Fruit fly (Drosophila melanogaster) whole organism, embryonic: Measurements from ENCODE around the gene Cpr30B.

Source experiments
- Blimp-1 ChIP-seq: fragments of 200-800 bp; sonication (Bioruptor generic); optimal IDR thresholded peaks from 3 replicates; lab custom pipeline; 2018; ENCODE audit warnings: missing biosample characterization, missing genetic modification characterization, mild to moderate bottlenecking, moderate library complexity, missing genetic modification reagents
- CG10366 ChIP-seq: fragments of 200-800 bp; sonication (Bioruptor generic); IDR thresholded peaks from 2 replicates; pipeline ENCODE4 v1.3.6; 2022; ENCODE audit warnings: missing biosample characterization, missing genetic modification characterization
- CG11696 ChIP-seq: fragments of 200-800 bp; sonication (Bioruptor generic); IDR thresholded peaks from 2 replicates; pipeline ENCODE4 v1.3.6; 2022; ENCODE audit warnings: missing biosample characterization, missing genetic modification characterization
- CG12391 ChIP-seq: fragments of 200-800 bp; sonication (Bioruptor generic); optimal IDR thresholded peaks from 3 replicates; lab custom pipeline; 2018; ENCODE audit warnings: missing biosample characterization, mild to moderate bottlenecking, missing genetic modification characterization, moderate library complexity
- CG13287 ChIP-seq: fragments of 200-800 bp; sonication (Bioruptor generic); IDR thresholded peaks from 2 replicates; pipeline ENCODE4 v1.3.6; 2022; ENCODE audit warnings: missing biosample characterization, missing genetic modification characterization; ENCODE audit not compliant: partially characterized antibody
- CG14441 ChIP-seq: fragments of 200-800 bp; sonication (Bioruptor generic); IDR thresholded peaks from 2 replicates; pipeline ENCODE4 v1.3.6; 2022; ENCODE audit warnings: missing biosample characterization, missing genetic modification characterization
- CG15269 ChIP-seq: fragments of 200-800 bp; sonication (Bioruptor generic); optimal IDR thresholded peaks from 2 replicates; lab custom pipeline; 2018; ENCODE audit warnings: missing biosample characterization, mild to moderate bottlenecking, missing genetic modification characterization, moderate library complexity
- CG1529 ChIP-seq: fragments of 200-800 bp; sonication (Bioruptor generic); optimal IDR thresholded peaks from 3 replicates; lab custom pipeline; 2018; ENCODE audit warnings: missing biosample characterization, missing genetic modification characterization
- CG15514 ChIP-seq: fragments of 200-800 bp; sonication (Bioruptor generic); optimal IDR thresholded peaks from 3 replicates; lab custom pipeline; 2017; ENCODE audit warnings: missing biosample characterization, missing genetic modification characterization, mild to moderate bottlenecking, moderate library complexity, missing genetic modification reagents
- CG18011 ChIP-seq: fragments of 200-800 bp; sonication (Bioruptor generic); optimal IDR thresholded peaks from 2 replicates; lab custom pipeline; 2017; ENCODE audit warnings: missing biosample characterization, missing genetic modification characterization, mild to moderate bottlenecking, moderate library complexity, missing genotype
- CG18599 ChIP-seq: fragments of 200-800 bp; sonication (Bioruptor generic); optimal IDR thresholded peaks from 3 replicates; lab custom pipeline; 2017; ENCODE audit warnings: missing biosample characterization, missing genetic modification characterization, mild to moderate bottlenecking, moderate library complexity, missing genetic modification reagents
- CG2116 ChIP-seq: fragments of 200-800 bp; sonication (Bioruptor generic); optimal IDR thresholded peaks from 3 replicates; lab custom pipeline; 2018; ENCODE audit warnings: missing biosample characterization, mild to moderate bottlenecking, missing genetic modification characterization
- CG2678 ChIP-seq: fragments of 200-800 bp; sonication (Bioruptor generic); optimal IDR thresholded peaks from 3 replicates; lab custom pipeline; 2019; ENCODE audit warnings: missing biosample characterization, mild to moderate bottlenecking, missing genetic modification characterization, moderate library complexity
- CG3847 ChIP-seq: fragments of 200-800 bp; sonication (Bioruptor generic); IDR thresholded peaks from 2 replicates; pipeline ENCODE4 v1.3.6; 2022; ENCODE audit warnings: missing biosample characterization, missing genetic modification characterization
- CG4617 ChIP-seq: fragments of 200-800 bp; sonication (Bioruptor generic); optimal IDR thresholded peaks from 3 replicates; lab custom pipeline; 2016; ENCODE audit warnings: missing biosample characterization, missing genetic modification characterization, borderline replicate concordance
- CG4730 ChIP-seq: fragments of 200-800 bp; sonication (Bioruptor generic); IDR thresholded peaks from 2 replicates; pipeline ENCODE4 v1.3.6; 2022; ENCODE audit warnings: missing biosample characterization, missing genetic modification characterization
- CG4854 ChIP-seq: fragments of 200-800 bp; sonication (Bioruptor generic); optimal IDR thresholded peaks from 2 replicates; lab custom pipeline; 2016; ENCODE audit warnings: missing biosample characterization, missing genetic modification characterization, inconsistent platforms
- CG6854 ChIP-seq: fragments of 200-800 bp; sonication (Bioruptor generic); optimal IDR thresholded peaks from 3 replicates; lab custom pipeline; 2017; ENCODE audit warnings: missing biosample characterization, mild to moderate bottlenecking, missing genetic modification characterization
- CG7556 ChIP-seq: fragments of 200-800 bp; sonication (Bioruptor generic); optimal IDR thresholded peaks from 2 replicates; lab custom pipeline; 2017; ENCODE audit warnings: missing biosample characterization, mild to moderate bottlenecking, missing genetic modification characterization
- CG7987 ChIP-seq: fragments of 200-800 bp; sonication (Bioruptor generic); optimal IDR thresholded peaks from 2 replicates; lab custom pipeline; 2018; ENCODE audit warnings: missing biosample characterization, mild to moderate bottlenecking, missing genetic modification characterization, moderate library complexity
- CG9609 ChIP-seq: fragments of 200-800 bp; sonication (Bioruptor generic); optimal IDR thresholded peaks from 3 replicates; lab custom pipeline; 2016; ENCODE audit warnings: missing biosample characterization, missing genetic modification characterization
- E2f2 ChIP-seq: fragments of 200-800 bp; sonication (Bioruptor generic); IDR thresholded peaks from 2 replicates; pipeline ENCODE4 v1.3.6; 2022; ENCODE audit warnings: missing biosample characterization, missing genetic modification characterization
- Fer3 ChIP-seq: fragments of 200-800 bp; sonication (Bioruptor generic); optimal IDR thresholded peaks from 2 replicates; lab custom pipeline; 2018; ENCODE audit warnings: missing biosample characterization, mild to moderate bottlenecking, missing genetic modification characterization, moderate library complexity
- GATAe ChIP-seq: fragments of 200-800 bp; sonication (Bioruptor generic); conservative IDR thresholded peaks from 2 replicates; pipeline ENCODE4 v1.3.6; 2022; ENCODE audit warnings: missing biosample characterization, missing genetic modification characterization
- Jarid2 ChIP-seq: fragments of 200-800 bp; sonication (Bioruptor generic); optimal IDR thresholded peaks from 3 replicates; lab custom pipeline; 2017; ENCODE audit warnings: mild to moderate bottlenecking, missing biosample characterization, missing genetic modification reagents, missing genetic modification characterization
- Kr ChIP-seq: fragments of 200-800 bp; sonication (Bioruptor generic); optimal IDR thresholded peaks from 2 replicates; lab custom pipeline; 2017; ENCODE audit warnings: missing biosample characterization, mild to moderate bottlenecking, missing genetic modification characterization
- Lhr ChIP-seq: fragments of 200-800 bp; sonication (Bioruptor generic); optimal IDR thresholded peaks from 3 replicates; lab custom pipeline; 2017; ENCODE audit warnings: mild to moderate bottlenecking, missing biosample characterization, missing genetic modification reagents, missing genetic modification characterization
- Max ChIP-seq: fragments of 200-800 bp; sonication (Bioruptor generic); optimal IDR thresholded peaks from 2 replicates; lab custom pipeline; 2016; ENCODE audit warnings: missing biosample characterization, mild to moderate bottlenecking, missing genetic modification characterization
- Oaz ChIP-seq: fragments of 200-800 bp; sonication (Bioruptor generic); IDR thresholded peaks from 2 replicates; pipeline ENCODE4 v1.3.6; 2022; ENCODE audit warnings: missing biosample characterization, missing genetic modification characterization
- PHDP ChIP-seq: fragments of 200-800 bp; sonication (Bioruptor generic); optimal IDR thresholded peaks from 3 replicates; lab custom pipeline; 2018; ENCODE audit warnings: missing biosample characterization, mild to moderate bottlenecking, missing genetic modification characterization, moderate library complexity
- Rfx ChIP-seq: fragments of 200-800 bp; sonication (Bioruptor generic); IDR thresholded peaks from 2 replicates; pipeline ENCODE4 v1.3.6; 2022; ENCODE audit warnings: missing biosample characterization, missing genetic modification characterization
- Six4 ChIP-seq: fragments of 200-800 bp; sonication (Bioruptor generic); optimal IDR thresholded peaks from 2 replicates; lab custom pipeline; 2016; ENCODE audit warnings: missing biosample characterization, missing genetic modification characterization
- Usf ChIP-seq: fragments of 200-800 bp; sonication (Bioruptor generic); optimal IDR thresholded peaks from 2 replicates; lab custom pipeline; 2017; ENCODE audit warnings: missing genotype, missing biosample characterization, missing genetic modification characterization
- bsh ChIP-seq, 2 experiments: fragments of 200-800 bp; sonication (Bioruptor generic); optimal IDR thresholded peaks; 2 replicates each; lab custom pipeline; 2017 to 2018; ENCODE audit warnings: mild to moderate bottlenecking in 2 of 2, missing biosample characterization in 2 of 2, missing genetic modification characterization in 2 of 2, moderate library complexity in 1 of 2
- caup ChIP-seq: fragments of 200-800 bp; sonication (Bioruptor generic); optimal IDR thresholded peaks from 3 replicates; lab custom pipeline; 2017; ENCODE audit warnings: missing biosample characterization, mild to moderate bottlenecking, missing genetic modification characterization, moderate library complexity; ENCODE audit not compliant: severe bottlenecking
- crc ChIP-seq: fragments of 200-800 bp; sonication (Bioruptor generic); optimal IDR thresholded peaks from 2 replicates; lab custom pipeline; 2016; ENCODE audit warnings: missing biosample characterization, missing genetic modification characterization
- crp ChIP-seq, 2 experiments: fragments of 200-800 bp; sonication (Bioruptor generic); optimal IDR thresholded peaks; 2 replicates in 1 of 2; 3 replicates in 1 of 2; lab custom pipeline; 2017; ENCODE audit warnings: missing biosample characterization in 2 of 2, missing genetic modification characterization in 2 of 2, mild to moderate bottlenecking in 1 of 2, moderate library complexity in 1 of 2
- dmrt99B ChIP-seq: fragments of 200-800 bp; sonication (Bioruptor generic); optimal IDR thresholded peaks from 2 replicates; lab custom pipeline; 2018; ENCODE audit warnings: missing biosample characterization, mild to moderate bottlenecking, missing genetic modification characterization, moderate library complexity
- ewg ChIP-seq: fragments of 200-800 bp; sonication (Bioruptor generic); optimal IDR thresholded peaks from 3 replicates; lab custom pipeline; 2017; ENCODE audit warnings: mild to moderate bottlenecking, missing biosample characterization, missing genetic modification reagents, missing genetic modification characterization
- gem ChIP-seq: fragments of 200-800 bp; sonication (Bioruptor generic); optimal IDR thresholded peaks from 2 replicates; lab custom pipeline; 2019; ENCODE audit warnings: missing biosample characterization, mild to moderate bottlenecking, missing genetic modification characterization, moderate library complexity
- kni ChIP-seq: fragments of 200-800 bp; sonication (Bioruptor generic); optimal IDR thresholded peaks from 3 replicates; lab custom pipeline; 2017; ENCODE audit warnings: mild to moderate bottlenecking, missing biosample characterization, missing genetic modification reagents, missing genetic modification characterization
- nom ChIP-seq: fragments of 200-800 bp; sonication (Bioruptor generic); optimal IDR thresholded peaks from 2 replicates; lab custom pipeline; 2017; ENCODE audit warnings: missing biosample characterization, missing genetic modification characterization, mild to moderate bottlenecking, moderate library complexity, missing genetic modification reagents
- pan ChIP-seq, 4 experiments: fragments of >200 bp in 3 of 4; fragments of 200-800 bp in 1 of 4; sonication (Bioruptor generic) in 1 of 4; optimal IDR thresholded peaks in 3 of 4; IDR thresholded peaks in 1 of 4; 2 replicates each; pipeline versions ENCODE4 v1.3.6 to Lab custom; 2017 to 2022; ENCODE audit warnings: missing biosample characterization in 2 of 4, missing genetic modification characterization in 2 of 4, mixed read lengths in 1 of 4
- schlank ChIP-seq: fragments of 200-800 bp; sonication (Bioruptor generic); optimal IDR thresholded peaks from 2 replicates; lab custom pipeline; 2018; ENCODE audit warnings: missing biosample characterization, mild to moderate bottlenecking, missing genetic modification characterization
- sd ChIP-seq: fragments of 200-800 bp; sonication (Bioruptor generic); optimal IDR thresholded peaks from 3 replicates; lab custom pipeline; 2018; ENCODE audit warnings: missing biosample characterization, mild to moderate bottlenecking, missing genetic modification characterization, moderate library complexity
- sob ChIP-seq: fragments of 200-800 bp; sonication (Bioruptor generic); IDR thresholded peaks from 2 replicates; pipeline ENCODE4 v1.3.6; 2022; ENCODE audit warnings: missing biosample characterization, missing genetic modification characterization

Cpr30B gene

dm6 chr2L:9508547-9509197, 34.0 kb upstream of the Cpr30B start (continued):
- TF ChIP-seq CG3847 (GFP tag; lab: Robert Waterston, UW) (no peak), nom (no peak), sob (GFP tag; lab: Robert Waterston, UW) (no peak), crc (GFP tag; lab: Kevin White, UChicago) (no peak), Kr (no peak), kni (GFP tag; lab: Kevin White, UChicago) (peak; percentile 65), Six4 (GFP tag; lab: Kevin White, UChicago) (no peak), CG13287 (GFP tag; lab: Robert Waterston, UW) (no peak), bsh (GFP tag; optimal IDR thresholded peaks at IDR 0.05; lab: Kevin White, UChicago) (no peak), Jarid2 (GFP tag; lab: Kevin White, UChicago) (no peak), CG12391 (tag; lab: Kevin White, UChicago) (no peak), CG4617 (GFP tag; lab: Kevin White, UChicago) (no peak), Lhr (GFP tag; lab: Kevin White, UChicago) (no peak), crp (GFP tag; optimal IDR thresholded peaks at IDR 0.05; lab: Kevin White, UChicago) (no peak), sd (tag; lab: Kevin White, UChicago) (peak; percentile 26), CG18599 (GFP tag; lab: Kevin White, UChicago) (peak; percentile 22), CG9609 (no peak), CG1529 (GFP tag; lab: Kevin White, UChicago) (no peak), Blimp-1 (GFP tag; lab: Kevin White, UChicago) (no peak)

- TF ChIP-seq CG18011 (GFP tag; lab: Kevin White, UChicago) = peak; percentile 13
- TF ChIP-seq PHDP (tag; lab: Kevin White, UChicago) = peak; percentile 38
- TF ChIP-seq Oaz (GFP tag; lab: Robert Waterston, UW) = no peak
- TF ChIP-seq caup (GFP tag; lab: Kevin White, UChicago) = peak; percentile 60
- TF ChIP-seq CG6854 (GFP tag; lab: Kevin White, UChicago) = no peak
- 0 out of 2 replicates have a peak, but pooled peaks have one; percentile 4 for TF ChIP-seq CG4730
- TF ChIP-seq Max (GFP tag; lab: Kevin White, UChicago) = no peak
- TF ChIP-seq CG15514 (GFP tag; lab: Kevin White, UChicago) = peak; percentile 70
- peak; percentile 23 for TF ChIP-seq CG7556
- 0 out of 2 replicates have a peak, but pooled peaks have one; percentile 11 for TF ChIP-seq CG14441 (GFP tag; lab: Robert Waterston, UW)
- no peak for TF ChIP-seq CG10366
- peak; percentile 54 for TF ChIP-seq CG2678 (tag; lab: Kevin White, UChicago)
- peak; percentile 51; the same call in 1 of the 2 replicates for TF ChIP-seq Rfx
- TF ChIP-seq Usf (GFP tag; lab: Kevin White, UChicago) = no peak
- peak; percentile 35 for TF ChIP-seq E2f2
- TF ChIP-seq CG15269 = peak; percentile 14
- peak; percentile 48 for TF ChIP-seq CG18599 (GFP tag; lab: Kevin White, UChicago)
- no peak for TF ChIP-seq ewg (GFP tag; lab: Kevin White, UChicago)
- TF ChIP-seq CG7987 (GFP tag; lab: Kevin White, UChicago) = peak; percentile 48
- TF ChIP-seq CG4854 (GFP tag; lab: Kevin White, UChicago) = peak; percentile 16
- peak; percentile 35 for TF ChIP-seq CG11696 (GFP tag; lab: Robert Waterston, UW)
- TF ChIP-seq pan (optimal IDR thresholded peaks at IDR 0.05; lab: Kevin White, UChicago) = no peak
- peak in 1 of 2 experiments; percentile 5 for TF ChIP-seq pan (GFP tag; optimal IDR thresholded peaks at IDR 0.05 in 1 of 2, IDR thresholded peaks at IDR 0.05 in 1 of 2)
- no peak for TF ChIP-seq CG2116 (GFP tag; lab: Kevin White, UChicago)
- no peak for TF ChIP-seq GATAe (GFP tag; lab: Robert Waterston, UW)
- peak; percentile 2 for TF ChIP-seq gem (tag; lab: Kevin White, UChicago)
- peak; percentile 40; the same call in 1 of the 2 replicates for TF ChIP-seq sob (GFP tag; lab: Robert Waterston, UW)
- TF ChIP-seq Fer3 (tag; lab: Kevin White, UChicago) = peak; percentile 21
- peak; percentile 19 for TF ChIP-seq schlank (tag; lab: Kevin White, UChicago)
- TF ChIP-seq dmrt99B (tag; lab: Kevin White, UChicago) = no peak
Observed at dm6 chr2L:9509653-9510052, 33.0 kb upstream of the Cpr30B start.
